Fruit fly (Drosophila melanogaster) S2 (cell line): ENCODE data around the gene CG43181.

Source experiments
- CG8478 ChIP-seq: fragments of >200 bp; optimal IDR thresholded peaks from 2 replicates; lab custom pipeline; 2018
- CTCF ChIP-seq, 2 experiments: fragments of >200 bp; optimal IDR thresholded peaks; 2 replicates each; lab custom pipeline; 2018

DNA sequence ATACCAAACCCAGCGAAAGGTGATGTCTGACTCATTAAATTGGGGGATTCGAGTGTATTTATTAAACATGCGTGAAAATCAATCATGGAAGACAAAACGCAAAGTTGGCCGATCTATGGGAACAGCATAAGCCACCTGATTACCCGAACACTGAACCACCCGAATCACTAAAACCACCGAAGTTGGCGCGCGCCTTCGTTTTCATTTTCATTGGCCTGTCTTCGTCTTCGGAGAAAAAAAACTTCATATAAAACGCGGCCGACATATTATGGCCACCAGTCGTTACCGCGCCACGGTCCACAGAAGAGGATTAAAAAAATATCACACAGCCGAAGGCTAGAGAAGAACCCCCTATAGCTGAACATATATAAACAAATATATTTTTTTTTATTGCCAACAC, 5.9 kb downstream of the CG43181 start, which contains the start of gene y:
- TF ChIP-seq CTCF (optimal IDR thresholded peaks at IDR 0.05; lab: Kevin White, UChicago) (no peak), CG8478 (lab: Kevin White, UChicago) (no peak)
